Worm (Caenorhabditis elegans) whole organism, L1 larva: ENCODE measurements around the gene C06E4.1.

ENCODE experiments used
- C04F5.9 ChIP-seq: sonication (generic microtip); optimal IDR thresholded peaks from 2 replicates; lab custom pipeline; 2016; ENCODE audit warnings: missing genetic modification characterization, missing compliant biosample characterization
- C16A3.4 ChIP-seq: fragments of 150-350 bp; optimal IDR thresholded peaks from 2 replicates; lab custom pipeline; 2014; ENCODE audit warnings: missing biosample characterization, missing genetic modification characterization
- Y116A8C.19 ChIP-seq: sonication (generic microtip); optimal IDR thresholded peaks from 2 replicates; lab custom pipeline; 2016; ENCODE audit warnings: missing compliant biosample characterization, missing genetic modification characterization, borderline replicate concordance
- alr-1 ChIP-seq: fragments of 200-800 bp; sonication (Bioruptor generic); optimal IDR thresholded peaks from 2 replicates; lab custom pipeline; 2018; ENCODE audit warnings: borderline replicate concordance, mild to moderate bottlenecking, missing genetic modification characterization, missing compliant biosample characterization
- blmp-1 ChIP-seq: fragments of 150-350 bp; optimal IDR thresholded peaks from 2 replicates; lab custom pipeline; 2014; ENCODE audit warnings: missing biosample characterization, missing genetic modification characterization
- ceh-8 ChIP-seq: fragments of 200-800 bp; sonication (Bioruptor generic); optimal IDR thresholded peaks from 2 replicates; lab custom pipeline; 2018; ENCODE audit warnings: mild to moderate bottlenecking, missing genetic modification characterization, moderate library complexity, missing compliant biosample characterization
- ceh-88 ChIP-seq: fragments of 200-800 bp; sonication (Bioruptor generic); IDR thresholded peaks from 2 replicates; pipeline ENCODE4 v1.3.6; 2022; ENCODE audit warnings: missing genetic modification characterization, missing compliant biosample characterization
- ces-1 ChIP-seq: fragments of 150-350 bp; optimal IDR thresholded peaks from 2 replicates; lab custom pipeline; 2014; ENCODE audit warnings: missing biosample characterization, missing genetic modification reagents, missing genetic modification characterization
- dpl-1 ChIP-seq, 3 experiments: fragments of 150-350 bp in 2 of 3; sonication (generic microtip) in 1 of 3; optimal IDR thresholded peaks; 2 replicates each; lab custom pipeline; 2014 to 2017; ENCODE audit warnings: missing biosample characterization in 3 of 3, missing genetic modification characterization in 3 of 3, missing genetic modification reagents in 3 of 3
- efl-1 ChIP-seq, 4 experiments: fragments of 150-350 bp; optimal IDR thresholded peaks in 3 of 4; peaks in 1 of 4; 1 replicate in 1 of 4; 2 replicates in 3 of 4; lab custom pipeline; 2014; ENCODE audit warnings: missing biosample characterization in 2 of 4, missing genetic modification characterization in 2 of 4, missing genetic modification reagents in 2 of 4
- efl-3 ChIP-seq: fragments of 200-800 bp; sonication (Bioruptor generic); optimal IDR thresholded peaks from 2 replicates; lab custom pipeline; 2018; ENCODE audit warnings: mild to moderate bottlenecking, missing genetic modification characterization, missing compliant biosample characterization
- ets-5 ChIP-seq: fragments of 200-800 bp; sonication (Bioruptor generic); IDR thresholded peaks from 2 replicates; pipeline ENCODE4 v1.3.6; 2022; ENCODE audit warnings: missing genetic modification characterization, missing compliant biosample characterization
- fkh-10 ChIP-seq: sonication (generic microtip); optimal IDR thresholded peaks from 2 replicates; lab custom pipeline; 2017; ENCODE audit warnings: missing biosample characterization, missing genetic modification reagents, missing genetic modification characterization
- fkh-4 ChIP-seq: sonication (generic microtip); optimal IDR thresholded peaks from 2 replicates; lab custom pipeline; 2016; ENCODE audit warnings: missing compliant biosample characterization, missing genetic modification characterization, borderline replicate concordance
- hpl-2 ChIP-seq: fragments of 150-350 bp; optimal IDR thresholded peaks from 2 replicates; lab custom pipeline; 2014; ENCODE audit warnings: missing biosample characterization, missing genetic modification reagents, missing genetic modification characterization
- irx-1 ChIP-seq: sonication (generic microtip); optimal IDR thresholded peaks from 2 replicates; lab custom pipeline; 2016; ENCODE audit warnings: missing genetic modification characterization, missing compliant biosample characterization
- isw-1 ChIP-seq: fragments of 200-800 bp; sonication (Bioruptor generic); IDR thresholded peaks from 2 replicates; pipeline ENCODE4 v1.3.6; 2022; ENCODE audit warnings: missing genetic modification characterization, missing compliant biosample characterization
- jun-1 ChIP-seq: fragments of 150-350 bp; optimal IDR thresholded peaks from 2 replicates; lab custom pipeline; 2014; ENCODE audit warnings: missing biosample characterization, missing genetic modification reagents, missing genetic modification characterization
- lin-15B ChIP-seq: fragments of 150-350 bp; sonication (generic microtip); optimal IDR thresholded peaks from 3 replicates; lab custom pipeline; 2014; ENCODE audit warnings: missing biosample characterization, missing genetic modification characterization
- lin-35 ChIP-seq, 2 experiments: fragments of 150-350 bp; optimal IDR thresholded peaks; 2 replicates each; lab custom pipeline; 2014; ENCODE audit warnings: missing biosample characterization in 2 of 2, missing genetic modification characterization in 2 of 2, missing genetic modification reagents in 2 of 2
- lin-39 ChIP-seq: fragments of 150-350 bp; optimal IDR thresholded peaks from 2 replicates; lab custom pipeline; 2014; ENCODE audit warnings: missing biosample characterization, missing genetic modification reagents, missing genetic modification characterization
- lir-3 ChIP-seq: sonication (generic microtip); optimal IDR thresholded peaks from 2 replicates; lab custom pipeline; 2016; ENCODE audit warnings: mild to moderate bottlenecking, missing genetic modification characterization, moderate library complexity, missing compliant biosample characterization; ENCODE audit not compliant: poor library complexity
- lsy-2 ChIP-seq, 2 experiments: fragments of 150-350 bp; optimal IDR thresholded peaks; 2 replicates each; lab custom pipeline; 2014; ENCODE audit warnings: missing biosample characterization in 2 of 2, missing genetic modification characterization in 2 of 2
- mef-2 ChIP-seq: fragments of 150-350 bp; optimal IDR thresholded peaks from 2 replicates; lab custom pipeline; 2014; ENCODE audit warnings: missing biosample characterization, missing genetic modification characterization
- nhr-11 ChIP-seq: fragments of 150-350 bp; optimal IDR thresholded peaks from 2 replicates; lab custom pipeline; 2014; ENCODE audit warnings: missing biosample characterization, missing genetic modification characterization
- nhr-19 ChIP-seq: fragments of 200-800 bp; sonication (Bioruptor generic); conservative IDR thresholded peaks from 2 replicates; pipeline ENCODE4 v1.3.6; 2022; ENCODE audit warnings: missing genetic modification characterization, missing compliant biosample characterization
- nhr-28 ChIP-seq: fragments of 150-350 bp; optimal IDR thresholded peaks from 2 replicates; lab custom pipeline; 2014; ENCODE audit warnings: missing biosample characterization, missing genetic modification characterization
- nhr-47 ChIP-seq: sonication (generic microtip); optimal IDR thresholded peaks from 2 replicates; lab custom pipeline; 2016; ENCODE audit warnings: mild to moderate bottlenecking, missing genetic modification characterization, moderate library complexity, missing compliant biosample characterization
- nhr-85 ChIP-seq: sonication (generic microtip); peaks from one replicate; lab custom pipeline; 2016; ENCODE audit warnings: missing genetic modification characterization, inconsistent platforms, missing compliant biosample characterization
- pax-3 ChIP-seq: fragments of 200-800 bp; sonication (Bioruptor generic); optimal IDR thresholded peaks from 2 replicates; lab custom pipeline; 2018; ENCODE audit warnings: mild to moderate bottlenecking, missing genetic modification characterization, moderate library complexity, missing compliant biosample characterization
- pqm-1 ChIP-seq: sonication (generic microtip); optimal IDR thresholded peaks from 3 replicates; lab custom pipeline; 2017; ENCODE audit warnings: missing biosample characterization, missing genetic modification characterization
- skn-1 ChIP-seq: fragments of 150-350 bp; optimal IDR thresholded peaks from 2 replicates; lab custom pipeline; 2014; ENCODE audit warnings: missing biosample characterization, missing genetic modification characterization
- snu-23 ChIP-seq: sonication (generic microtip); optimal IDR thresholded peaks from 2 replicates; lab custom pipeline; 2016; ENCODE audit warnings: missing genetic modification characterization, missing compliant biosample characterization
- sox-4 ChIP-seq: sonication (generic microtip); optimal IDR thresholded peaks from 2 replicates; lab custom pipeline; 2016; ENCODE audit warnings: missing genetic modification characterization, missing compliant biosample characterization
- sptf-1 ChIP-seq: fragments of 150-350 bp; optimal IDR thresholded peaks from 2 replicates; lab custom pipeline; 2014; ENCODE audit warnings: missing biosample characterization, missing genetic modification characterization
- sup-37 ChIP-seq: fragments of 200-800 bp; sonication (Bioruptor generic); optimal IDR thresholded peaks from 2 replicates; lab custom pipeline; 2018; ENCODE audit warnings: mild to moderate bottlenecking, missing genetic modification characterization, missing compliant biosample characterization
- tbx-2 ChIP-seq: sonication (generic microtip); optimal IDR thresholded peaks from 2 replicates; lab custom pipeline; 2016; ENCODE audit warnings: missing genetic modification characterization, missing compliant biosample characterization
- tlp-1 ChIP-seq: fragments of 150-350 bp; optimal IDR thresholded peaks from 2 replicates; lab custom pipeline; 2014; ENCODE audit warnings: missing biosample characterization, missing genetic modification characterization
- unc-86 ChIP-seq: sonication (generic microtip); optimal IDR thresholded peaks from 2 replicates; lab custom pipeline; 2016; ENCODE audit warnings: missing genetic modification characterization, missing compliant biosample characterization
- vab-15 ChIP-seq: sonication (generic microtip); optimal IDR thresholded peaks from 2 replicates; lab custom pipeline; 2017; ENCODE audit warnings: missing genotype, mild to moderate bottlenecking, missing genetic modification characterization, missing compliant biosample characterization

Gene C06E4.1

DNA sequence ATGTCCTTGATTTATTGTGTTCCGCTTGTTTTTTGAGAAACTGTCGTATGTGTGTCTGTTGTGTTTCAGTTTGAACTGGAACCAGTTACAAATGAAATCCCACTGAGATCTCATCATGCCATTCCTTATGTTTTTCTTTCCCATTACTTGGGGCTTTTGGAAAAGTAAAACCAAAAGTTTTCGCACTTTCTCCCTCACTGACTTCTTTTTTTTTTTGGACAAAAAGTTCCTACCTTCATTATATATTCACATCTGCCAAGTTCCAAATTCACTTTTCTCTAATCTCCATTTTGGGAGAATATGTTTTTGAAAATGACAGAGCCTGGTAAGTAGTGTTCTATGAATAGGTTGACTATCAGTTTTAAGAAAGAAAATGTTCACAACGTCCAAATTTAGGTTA, 6.4 kb upstream of the C06E4.1 start, which contains the start of gene C06E4.2:
C06E4.2 (plus strand) TSS at position 301 of the 400 bp plus-strand sequence.
- TF ChIP-seq lir-3 (tag; lab: Kevin White, UChicago), result no peak
- TF ChIP-seq nhr-28, result no peak
- no peak for TF ChIP-seq sox-4 (tag; lab: Kevin White, UChicago)
- no peak for TF ChIP-seq lin-35 (GFP tag; optimal IDR thresholded peaks at IDR 0.05; lab: Kevin White, UChicago)

- TF ChIP-seq pqm-1 (tag; lab: Kevin White, UChicago) (no peak), hpl-2 (GFP tag; lab: Kevin White, UChicago) (no peak), isw-1 (GFP tag; lab: Robert Waterston, UW) (no peak), nhr-47 (tag; lab: Kevin White, UChicago) (no peak), snu-23 (GFP tag; lab: Kevin White, UChicago) (no peak), lin-39 (tag; lab: Kevin White, UChicago) (no peak), pax-3 (tag; lab: Kevin White, UChicago) (no peak), jun-1 (no peak), lsy-2 (tag; optimal IDR thresholded peaks at IDR 0.05; lab: Kevin White, UChicago) (no peak), efl-3 (GFP tag; lab: Kevin White, UChicago) (no peak), skn-1 (tag; lab: Kevin White, UChicago) (no peak)
Measured at ce11 chrIV:7285839-7286238, 2.8 kb downstream of the C06E4.1 start, which contains the start of gene C06E4.8. TSS of gene C06E4.8 (minus strand) at chrIV:7285875.

DNA sequence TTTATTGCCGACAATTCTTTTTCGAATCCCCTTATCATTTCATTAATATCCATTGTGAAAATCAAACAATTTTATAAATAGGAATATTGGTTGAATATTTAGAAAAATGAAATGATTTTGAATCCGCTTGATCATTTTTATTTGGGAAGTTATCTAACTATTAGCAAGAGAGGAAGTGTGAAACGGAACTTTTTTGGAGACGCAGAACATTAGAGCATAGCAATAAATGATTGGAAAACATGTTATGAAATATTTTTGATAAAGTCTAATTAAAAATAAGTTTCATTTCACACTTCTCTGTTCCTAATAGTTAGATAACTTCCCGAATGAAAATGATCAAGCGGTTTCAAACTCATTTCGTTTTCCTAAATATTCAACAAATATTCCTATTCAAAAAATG, 4.4 kb downstream of the C06E4.1 start, which contains the start of gene F42C5.3:
F42C5.3 (minus strand) TSS at position 101 of the 400 bp plus-strand sequence.
- TF ChIP-seq sptf-1 (tag; lab: Kevin White, UChicago) (no peak), tlp-1 (tag; lab: Kevin White, UChicago) (no peak), unc-86 (no peak), irx-1 (tag; lab: Kevin White, UChicago) (no peak), Y116A8C.19 (tag; lab: Kevin White, UChicago) (no peak), vab-15 (tag; lab: Kevin White, UChicago) (no peak), ets-5 (GFP tag; lab: Robert Waterston, UW) (no peak), lin-35 (GFP tag; optimal IDR thresholded peaks at IDR 0.05; lab: Kevin White, UChicago) (no peak), C04F5.9 (tag; lab: Kevin White, UChicago) (no peak), blmp-1 (tag; lab: Kevin White, UChicago) (no peak), nhr-19 (GFP tag; lab: Robert Waterston, UW) (no peak), ceh-88 (GFP tag; lab: Robert Waterston, UW) (no peak), lsy-2 (tag; optimal IDR thresholded peaks at IDR 0.05; lab: Kevin White, UChicago) (no peak), fkh-4 (tag; lab: Kevin White, UChicago) (no peak), nhr-11 (no peak), C16A3.4 (tag; lab: Kevin White, UChicago) (no peak), pax-3 (tag; lab: Kevin White, UChicago) (no peak), lin-39 (tag; lab: Kevin White, UChicago) (no peak), ces-1 (no peak), alr-1 (tag; lab: Kevin White, UChicago) (no peak)
- TF ChIP-seq, all 84 proteins: peak for 0

ce11 chrIV:7291066-7291465, 8.0 kb downstream of the C06E4.1 start:
- no peak for TF ChIP-seq mef-2
- no peak for TF ChIP-seq ceh-8 (GFP tag; lab: Kevin White, UChicago)
- TF ChIP-seq sptf-1 (tag; lab: Kevin White, UChicago), result no peak
- peak in 1 of 3 experiments; percentile 53 for TF ChIP-seq dpl-1 (GFP tag; optimal IDR thresholded peaks at IDR 0.05; lab: Kevin White, UChicago)
- peak; percentile 10 to 34 for TF ChIP-seq efl-1 (optimal IDR thresholded peaks at IDR 0.05; lab: Kevin White, UChicago)
- peak; percentile 39 to 94 for TF ChIP-seq efl-1 (GFP tag; optimal IDR thresholded peaks at IDR 0.05 in 1 of 2; lab: Kevin White, UChicago)
- TF ChIP-seq tbx-2 (tag; lab: Kevin White, UChicago), result no peak
- no peak for TF ChIP-seq lin-15B
- peak; percentile 20 to 65 for TF ChIP-seq lin-35 (GFP tag; optimal IDR thresholded peaks at IDR 0.05; lab: Kevin White, UChicago)
- TF ChIP-seq fkh-10 (GFP tag; lab: Kevin White, UChicago), result no peak
- no peak for TF ChIP-seq sup-37
- TF ChIP-seq nhr-85 (tag; lab: Kevin White, UChicago), result no peak
